Worm (Caenorhabditis elegans): ENCODE measurements around the gene snap-29.

- TF ChIP-seq pes-1 (GFP tag; IDR thresholded peaks at IDR 0.05) (no peak), sea-1 (GFP tag; conservative IDR thresholded peaks at IDR 0.05) (no peak), ama-1 (optimal IDR thresholded peaks at IDR 0.05) (no peak), F13C5.2 (tag; optimal IDR thresholded peaks at IDR 0.05) (no peak), hnd-1 (tag; optimal IDR thresholded peaks at IDR 0.05) (no peak)
Measured at ce11 chrIII:8745214-8745613, 30.8 kb upstream of the snap-29 start.
